Worm (Caenorhabditis elegans) whole organism, midembryonic: ENCODE measurements around the gene C45G9.12.
"Not testable (repeated sequence)": the region's sequence is repeated elsewhere in the genome, so short reads cannot be mapped to it uniquely, and the experiment has no call there.

Experiments used
- cog-1 ChIP-seq: sonication (generic microtip); optimal IDR thresholded peaks from 2 replicates; lab custom pipeline; 2016; ENCODE audit warnings: missing genetic modification characterization, missing compliant biosample characterization
- flt-1 ChIP-seq: fragments of 200-800 bp; sonication (Bioruptor generic); IDR thresholded peaks from 2 replicates; pipeline ENCODE4 v1.3.6; 2022; ENCODE audit warnings: missing genetic modification characterization, missing compliant biosample characterization
- ref-1 ChIP-seq: fragments of 200-800 bp; sonication (Bioruptor generic); conservative IDR thresholded peaks from 2 replicates; pipeline ENCODE4 v1.3.6; 2022; ENCODE audit warnings: missing genetic modification reagents, missing genetic modification characterization, missing compliant biosample characterization
- ztf-23 ChIP-seq: fragments of 200-800 bp; sonication (Bioruptor generic); IDR thresholded peaks from 2 replicates; pipeline ENCODE4 v1.3.6; 2022; ENCODE audit warnings: missing genetic modification reagents, missing genetic modification characterization, missing compliant biosample characterization
- ztf-29 ChIP-seq: fragments of 200-800 bp; sonication (Bioruptor generic); IDR thresholded peaks from 2 replicates; pipeline ENCODE4 v1.3.6; 2022; ENCODE audit warnings: missing genetic modification reagents, missing genetic modification characterization, missing compliant biosample characterization

ce11 chrIII:5062406-5062805 lies 9.0 kb downstream of the C45G9.12 start, which contains the start of gene C45G9.4:
- TF ChIP-seq ztf-29 (GFP tag; lab: Robert Waterston, UW); flt-1; ztf-23; ref-1 (GFP tag; lab: Robert Waterston, UW); cog-1: not testable (repeated sequence)
